Fruit fly (Drosophila melanogaster) whole organism, embryonic: ENCODE data around the gene pug.

Source experiments
- Antp ChIP-seq: fragments of 200-800 bp; sonication (Bioruptor generic); optimal IDR thresholded peaks from 3 replicates; lab custom pipeline; 2016; ENCODE audit warnings: missing biosample characterization, missing genetic modification characterization
- Asciz ChIP-seq: fragments of 200-800 bp; sonication (Bioruptor generic); optimal IDR thresholded peaks from 2 replicates; lab custom pipeline; 2017; ENCODE audit warnings: missing biosample characterization, mild to moderate bottlenecking, missing genetic modification characterization, missing genetic modification reagents
- CG1024 ChIP-seq: fragments of 200-800 bp; sonication (Bioruptor generic); IDR thresholded peaks from 2 replicates; pipeline ENCODE4 v1.3.6; 2022; ENCODE audit warnings: missing biosample characterization, missing genetic modification characterization
- CG10274 ChIP-seq: fragments of 200-800 bp; sonication (Bioruptor generic); optimal IDR thresholded peaks from 3 replicates; lab custom pipeline; 2017; ENCODE audit warnings: missing biosample characterization, mild to moderate bottlenecking, missing genetic modification characterization
- CG10979 ChIP-seq: fragments of 200-800 bp; sonication (Bioruptor generic); optimal IDR thresholded peaks from 2 replicates; lab custom pipeline; 2018; ENCODE audit warnings: missing biosample characterization, mild to moderate bottlenecking, missing genetic modification characterization, moderate library complexity
- CG11093 ChIP-seq: fragments of 200-800 bp; sonication (Bioruptor generic); IDR thresholded peaks from 3 replicates; pipeline ENCODE4 v1.3.6; 2022; ENCODE audit warnings: missing biosample characterization, missing genetic modification characterization
- CG14965 ChIP-seq: fragments of 200-800 bp; sonication (Bioruptor generic); optimal IDR thresholded peaks from 2 replicates; lab custom pipeline; 2016; ENCODE audit warnings: missing biosample characterization, missing genetic modification characterization, borderline replicate concordance
- CG17359 ChIP-seq: fragments of 200-800 bp; sonication (Bioruptor generic); optimal IDR thresholded peaks from 3 replicates; lab custom pipeline; 2018; ENCODE audit warnings: missing biosample characterization, mild to moderate bottlenecking, missing genetic modification characterization, moderate library complexity
- CG17568 ChIP-seq: fragments of 200-800 bp; sonication (Bioruptor generic); optimal IDR thresholded peaks from 2 replicates; lab custom pipeline; 2018; ENCODE audit warnings: missing biosample characterization, mild to moderate bottlenecking, missing genetic modification characterization, moderate library complexity
- CG18476 ChIP-seq: fragments of 200-800 bp; sonication (Bioruptor generic); optimal IDR thresholded peaks from 2 replicates; lab custom pipeline; 2016; ENCODE audit warnings: missing biosample characterization, mild to moderate bottlenecking, missing genetic modification characterization
- CG18599 ChIP-seq: fragments of 200-800 bp; sonication (Bioruptor generic); optimal IDR thresholded peaks from 3 replicates; lab custom pipeline; 2017; ENCODE audit warnings: missing biosample characterization, missing genetic modification characterization, mild to moderate bottlenecking, moderate library complexity, missing genetic modification reagents
- CG2120 ChIP-seq: fragments of 200-800 bp; sonication (Bioruptor generic); optimal IDR thresholded peaks from 3 replicates; lab custom pipeline; 2016; ENCODE audit warnings: missing biosample characterization, missing genetic modification characterization
- CG2889 ChIP-seq: fragments of 200-800 bp; sonication (Bioruptor generic); IDR thresholded peaks from 3 replicates; pipeline ENCODE4 v1.3.6; 2022; ENCODE audit warnings: missing biosample characterization, missing genetic modification characterization
- CG30403 ChIP-seq: fragments of 200-800 bp; sonication (Bioruptor generic); optimal IDR thresholded peaks from 3 replicates; lab custom pipeline; 2016; ENCODE audit warnings: missing biosample characterization, missing genetic modification characterization
- CG33213 ChIP-seq: fragments of 200-800 bp; sonication (Bioruptor generic); optimal IDR thresholded peaks from 3 replicates; lab custom pipeline; 2016; ENCODE audit warnings: missing biosample characterization, missing genetic modification characterization
- CG34224 ChIP-seq: fragments of 200-800 bp; sonication (Bioruptor generic); IDR thresholded peaks from 3 replicates; pipeline ENCODE4 v1.3.6; 2022; ENCODE audit warnings: missing biosample characterization, missing genetic modification characterization; ENCODE audit not compliant: partially characterized antibody
- CG4282 ChIP-seq: fragments of 200-800 bp; sonication (Bioruptor generic); optimal IDR thresholded peaks from 2 replicates; lab custom pipeline; 2016; ENCODE audit warnings: missing biosample characterization, missing genetic modification characterization
- CG5180 ChIP-seq: fragments of 200-800 bp; sonication (Bioruptor generic); optimal IDR thresholded peaks from 3 replicates; lab custom pipeline; 2017; ENCODE audit warnings: missing biosample characterization, missing genetic modification characterization, mild to moderate bottlenecking, moderate library complexity, missing genetic modification reagents
- CG5245 ChIP-seq: fragments of 200-800 bp; sonication (Bioruptor generic); optimal IDR thresholded peaks from 3 replicates; lab custom pipeline; 2016; ENCODE audit warnings: missing biosample characterization, missing genetic modification characterization
- CG5953 ChIP-seq: fragments of 200-800 bp; sonication (Bioruptor generic); IDR thresholded peaks from 2 replicates; pipeline ENCODE4 v1.3.6; 2022; ENCODE audit warnings: missing biosample characterization, missing genetic modification characterization
- CG6854 ChIP-seq: fragments of 200-800 bp; sonication (Bioruptor generic); optimal IDR thresholded peaks from 3 replicates; lab custom pipeline; 2017; ENCODE audit warnings: missing biosample characterization, mild to moderate bottlenecking, missing genetic modification characterization
- CrebB ChIP-seq: fragments of 200-800 bp; sonication (Bioruptor generic); optimal IDR thresholded peaks from 3 replicates; lab custom pipeline; 2018; ENCODE audit warnings: missing biosample characterization, mild to moderate bottlenecking, missing genetic modification characterization
- Dad ChIP-seq: fragments of 200-800 bp; sonication (Bioruptor generic); optimal IDR thresholded peaks from 3 replicates; lab custom pipeline; 2016; ENCODE audit warnings: missing biosample characterization, missing genetic modification characterization
- Elba2 ChIP-seq: fragments of 200-800 bp; sonication (Bioruptor generic); optimal IDR thresholded peaks from 3 replicates; lab custom pipeline; 2016; ENCODE audit warnings: missing biosample characterization, missing genetic modification characterization
- Gsc ChIP-seq: fragments of 200-800 bp; sonication (Bioruptor generic); IDR thresholded peaks from 2 replicates; pipeline ENCODE4 v1.3.6; 2022; ENCODE audit warnings: missing biosample characterization, missing genetic modification characterization
- MBD-R2 ChIP-seq: fragments of 200-800 bp; sonication (Bioruptor generic); IDR thresholded peaks from 2 replicates; pipeline ENCODE4 v1.3.6; 2022; ENCODE audit warnings: missing biosample characterization, missing genetic modification characterization
- NC2β ChIP-seq: fragments of 200-800 bp; sonication (Bioruptor generic); optimal IDR thresholded peaks from 2 replicates; lab custom pipeline; 2016; ENCODE audit warnings: missing biosample characterization, missing genetic modification characterization
- Poxn ChIP-seq: fragments of 200-800 bp; sonication (Bioruptor generic); IDR thresholded peaks from 2 replicates; pipeline ENCODE4 v1.3.6; 2022; ENCODE audit warnings: missing biosample characterization, missing genetic modification characterization
- Trl ChIP-seq, 3 experiments: fragments of >200 bp in 2 of 3; fragments of 200-800 bp in 1 of 3; sonication (Bioruptor generic) in 1 of 3; optimal IDR thresholded peaks; 2 replicates in 1 of 3; 3 replicates in 2 of 3; lab custom pipeline; 2016 to 2017; ENCODE audit warnings: missing biosample characterization in 1 of 3, missing genetic modification characterization in 1 of 3
- ab ChIP-seq: fragments of 200-800 bp; sonication (Bioruptor generic); optimal IDR thresholded peaks from 2 replicates; lab custom pipeline; 2016; ENCODE audit warnings: missing biosample characterization, missing genetic modification characterization
- aop ChIP-seq: fragments of 200-800 bp; sonication (Bioruptor generic); IDR thresholded peaks from 2 replicates; pipeline ENCODE4 v1.3.6; 2022; ENCODE audit warnings: missing biosample characterization, missing genetic modification characterization
- ase ChIP-seq: fragments of 200-800 bp; sonication (Bioruptor generic); IDR thresholded peaks from 3 replicates; pipeline ENCODE4 v1.3.6; 2022; ENCODE audit warnings: missing biosample characterization, missing genetic modification characterization
- cad ChIP-seq: fragments of >200 bp; optimal IDR thresholded peaks from 2 replicates; lab custom pipeline; 2017; ENCODE audit warnings: missing biosample characterization, missing genetic modification characterization
- caup ChIP-seq: fragments of 200-800 bp; sonication (Bioruptor generic); optimal IDR thresholded peaks from 3 replicates; lab custom pipeline; 2017; ENCODE audit warnings: missing biosample characterization, mild to moderate bottlenecking, missing genetic modification characterization, moderate library complexity; ENCODE audit not compliant: severe bottlenecking
- chm ChIP-seq: fragments of 200-800 bp; sonication (Bioruptor generic); IDR thresholded peaks from 2 replicates; pipeline ENCODE4 v1.3.6; 2022; ENCODE audit warnings: missing biosample characterization, missing genetic modification characterization
- crc ChIP-seq: fragments of 200-800 bp; sonication (Bioruptor generic); optimal IDR thresholded peaks from 2 replicates; lab custom pipeline; 2016; ENCODE audit warnings: missing biosample characterization, missing genetic modification characterization
- cwo ChIP-seq: fragments of 200-800 bp; sonication (Bioruptor generic); optimal IDR thresholded peaks from 3 replicates; lab custom pipeline; 2017; ENCODE audit warnings: missing biosample characterization, missing genetic modification characterization, mild to moderate bottlenecking, moderate library complexity, missing genetic modification reagents
- dimm ChIP-seq: fragments of 200-800 bp; sonication (Bioruptor generic); IDR thresholded peaks from 2 replicates; pipeline ENCODE4 v1.3.6; 2022; ENCODE audit warnings: missing biosample characterization, missing genetic modification characterization
- esg ChIP-seq: fragments of 200-800 bp; sonication (Bioruptor generic); conservative IDR thresholded peaks from 2 replicates; pipeline ENCODE4 v1.3.6; 2022; ENCODE audit warnings: missing biosample characterization, missing genetic modification characterization
- exex ChIP-seq: fragments of 200-800 bp; sonication (Bioruptor generic); optimal IDR thresholded peaks from 4 replicates; lab custom pipeline; 2018; ENCODE audit warnings: missing biosample characterization, mild to moderate bottlenecking, missing genetic modification characterization, moderate library complexity
- fd96Cb ChIP-seq: fragments of 200-800 bp; sonication (Bioruptor generic); optimal IDR thresholded peaks from 2 replicates; lab custom pipeline; 2018; ENCODE audit warnings: missing biosample characterization, mild to moderate bottlenecking, missing genetic modification characterization, moderate library complexity
- hth ChIP-seq: fragments of >200 bp; optimal IDR thresholded peaks from 2 replicates; lab custom pipeline; 2017; ENCODE audit warnings: inconsistent platforms
- jigr1 ChIP-seq: fragments of 200-800 bp; sonication (Bioruptor generic); IDR thresholded peaks from 3 replicates; pipeline ENCODE4 v1.3.6; 2022; ENCODE audit warnings: missing biosample characterization, missing genetic modification characterization
- kah ChIP-seq: fragments of 200-800 bp; sonication (Bioruptor generic); optimal IDR thresholded peaks from 2 replicates; lab custom pipeline; 2018; ENCODE audit warnings: missing biosample characterization, mild to moderate bottlenecking, missing genetic modification characterization
- lbe ChIP-seq: fragments of 200-800 bp; sonication (Bioruptor generic); optimal IDR thresholded peaks from 2 replicates; lab custom pipeline; 2016; ENCODE audit warnings: missing biosample characterization, mild to moderate bottlenecking, missing genetic modification characterization
- sim ChIP-seq: fragments of 200-800 bp; sonication (Bioruptor generic); IDR thresholded peaks from 2 replicates; pipeline ENCODE4 v1.3.6; 2022; ENCODE audit warnings: missing biosample characterization, missing genetic modification characterization
- sima ChIP-seq: fragments of 200-800 bp; sonication (Bioruptor generic); optimal IDR thresholded peaks from 2 replicates; lab custom pipeline; 2016; ENCODE audit warnings: missing biosample characterization, missing genetic modification characterization
- sqz ChIP-seq: fragments of 200-800 bp; sonication (Bioruptor generic); optimal IDR thresholded peaks from 3 replicates; lab custom pipeline; 2018; ENCODE audit warnings: missing biosample characterization, mild to moderate bottlenecking, missing genetic modification characterization
- tgo ChIP-seq: fragments of 200-800 bp; sonication (Bioruptor generic); IDR thresholded peaks from 3 replicates; pipeline ENCODE4 v1.3.6; 2022; ENCODE audit warnings: missing biosample characterization, missing genetic modification characterization
- unpg ChIP-seq: fragments of 200-800 bp; sonication (Bioruptor generic); optimal IDR thresholded peaks from 3 replicates; lab custom pipeline; 2018; ENCODE audit warnings: missing biosample characterization, mild to moderate bottlenecking, missing genetic modification characterization, moderate library complexity
- yki ChIP-seq: fragments of >200 bp; optimal IDR thresholded peaks from 3 replicates; lab custom pipeline; 2018
- zfh1 ChIP-seq: fragments of 200-800 bp; sonication (Bioruptor generic); IDR thresholded peaks from 3 replicates; pipeline ENCODE4 v1.3.6; 2022; ENCODE audit warnings: missing biosample characterization, missing genetic modification characterization
- zfh2 ChIP-seq: fragments of 200-800 bp; sonication (Bioruptor generic); optimal IDR thresholded peaks from 2 replicates; lab custom pipeline; 2016; ENCODE audit warnings: missing biosample characterization, missing genetic modification characterization

The pug gene

dm6 chr3R:10681682-10681962 lies 14.7 kb upstream of the pug start (continued):
- TF ChIP-seq esg (peak; percentile 60), yki (no peak), CG34224 (GFP tag; lab: Robert Waterston, UW) (no peak), CG18599 (GFP tag; lab: Kevin White, UChicago) (no peak), CrebB (tag; lab: Kevin White, UChicago) (no peak), ase (peak; percentile 76), ab (GFP tag; lab: Kevin White, UChicago) (no peak), CG2889 (GFP tag; lab: Robert Waterston, UW) (peak; percentile 38; the same call in 1 of the 3 replicates), CG11093 (GFP tag; lab: Robert Waterston, UW) (peak; percentile 34; the same call in 1 of the 3 replicates), hth (lab: Kevin White, UChicago) (no peak), zfh2 (no peak), CG18476 (no peak), kah (no peak), sqz (no peak), CG1024 (GFP tag; lab: Robert Waterston, UW) (peak; percentile 17; the same call in 1 of the 2 replicates), Poxn (GFP tag; lab: Robert Waterston, UW) (no peak), Elba2 (GFP tag; lab: Kevin White, UChicago) (no peak), CG5953 (peak; percentile 47; the same call in 1 of the 2 replicates), CG14965 (no peak), CG30403 (no peak), CG33213 (GFP tag; lab: Kevin White, UChicago) (no peak), dimm (GFP tag; lab: Robert Waterston, UW) (no peak), tgo (GFP tag; lab: Robert Waterston, UW) (peak; percentile 59; the same call in 2 of the 3 replicates), CG6854 (GFP tag; lab: Kevin White, UChicago) (no peak), CG2120 (GFP tag; lab: Kevin White, UChicago) (no peak), sima (no peak), sim (peak; percentile 50), Antp (GFP tag; lab: Kevin White, UChicago) (no peak), MBD-R2 (GFP tag; lab: Robert Waterston, UW) (no peak), CG5180 (GFP tag; lab: Kevin White, UChicago) (no peak), exex (tag; lab: Kevin White, UChicago) (no peak), Asciz (GFP tag; lab: Kevin White, UChicago) (no peak), CG10274 (no peak), cad (GFP tag; lab: Kevin White, UChicago) (no peak), zfh1 (GFP tag; lab: Robert Waterston, UW) (peak; percentile 77), CG10979 (peak; percentile 29), CG4282 (GFP tag; lab: Kevin White, UChicago) (no peak), crc (GFP tag; lab: Kevin White, UChicago) (no peak), unpg (GFP tag; lab: Kevin White, UChicago) (peak; percentile 75), CG5245 (GFP tag; lab: Kevin White, UChicago) (peak; percentile 61), aop (GFP tag; lab: Robert Waterston, UW) (no peak), cwo (GFP tag; lab: Kevin White, UChicago) (no peak), CG17359 (peak; percentile 37), Dad (no peak), Trl (optimal IDR thresholded peaks at IDR 0.05; lab: Kevin White, UChicago) (no peak), Trl (GFP tag; optimal IDR thresholded peaks at IDR 0.05; lab: Kevin White, UChicago) (no peak), lbe (GFP tag; lab: Kevin White, UChicago) (no peak), CG17568 (GFP tag; lab: Kevin White, UChicago) (no peak), NC2β (GFP tag; lab: Kevin White, UChicago) (no peak), caup (GFP tag; lab: Kevin White, UChicago) (peak; percentile 11), jigr1 (GFP tag; lab: Robert Waterston, UW) (no peak), Gsc (GFP tag; lab: Robert Waterston, UW) (no peak), chm (GFP tag; lab: Robert Waterston, UW) (no peak; the same call in 1 of the 2 replicates), fd96Cb (peak; percentile 48)
